Worm (Caenorhabditis elegans): ENCODE data around the gene tebp-2.
A peak's percentile ranks its signal among the peaks of the same experiment; 100 is the strongest.

Gene tebp-2

DNA sequence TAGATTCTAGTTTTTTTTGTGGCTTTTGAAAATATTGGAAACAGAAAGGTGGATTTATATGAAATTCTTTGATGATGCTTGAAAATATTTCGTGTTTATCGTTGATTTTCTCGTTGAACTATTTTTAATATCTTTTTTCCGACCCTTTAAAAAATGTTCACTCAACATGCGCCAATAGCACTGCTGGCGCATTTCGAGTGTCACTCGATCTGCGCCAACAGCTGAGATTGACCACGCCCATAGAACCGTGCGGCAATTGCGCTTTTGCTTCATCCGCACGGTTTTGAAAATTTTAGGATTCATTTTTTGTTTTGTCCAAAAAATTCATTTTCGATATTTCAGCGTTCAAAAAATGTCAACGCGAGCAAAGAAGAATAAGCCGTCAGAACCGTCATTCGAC lies at the start of gene tebp-2:
Gene tebp-2 (plus strand): TSS at position 343 of the 400 bp plus-strand sequence.
- peak; percentile 90 for TF ChIP-seq F49E8.2 (tag; optimal IDR thresholded peaks at IDR 0.05; ENCODE audit: borderline replicate concordance)
- 0 out of 2 replicates have a peak, but pooled peaks have one; percentile 8 for TF ChIP-seq php-3 (GFP tag; IDR thresholded peaks at IDR 0.05)
- peak; percentile 56 for TF ChIP-seq unc-130 (GFP tag; optimal IDR thresholded peaks at IDR 0.05)
- no peak for TF ChIP-seq ceh-32 (tag; optimal IDR thresholded peaks at IDR 0.05; ENCODE audit: poor library complexity)
- no peak for TF ChIP-seq egl-43 (GFP tag; IDR thresholded peaks at IDR 0.05)
- TF ChIP-seq aha-1 (tag): peak; percentile 5
- peak; percentile 66 for TF ChIP-seq lin-38 (GFP tag; IDR thresholded peaks at IDR 0.05)
- TF ChIP-seq ctbp-1 (GFP tag; IDR thresholded peaks at IDR 0.05): no peak
- TF ChIP-seq Y48G9A.11 (GFP tag; IDR thresholded peaks at IDR 0.05): peak; percentile 78
- TF ChIP-seq snpc-1.2 (GFP tag; IDR thresholded peaks at IDR 0.05): peak; percentile 96
- no peak for TF ChIP-seq set-16 (GFP tag; IDR thresholded peaks at IDR 0.05)
- no peak for TF ChIP-seq unc-62 (GFP tag; optimal IDR thresholded peaks at IDR 0.05 in 1 of 2)
- no peak for TF ChIP-seq unc-62 (tag; optimal IDR thresholded peaks at IDR 0.05)
- peak; percentile 39 for TF ChIP-seq mep-1 (tag; optimal IDR thresholded peaks at IDR 0.05)
- TF ChIP-seq mes-2 (tag; optimal IDR thresholded peaks at IDR 0.05; ENCODE audit: poor library complexity, severe bottlenecking): peak; percentile 51
- TF ChIP-seq nhr-11 (tag; optimal IDR thresholded peaks at IDR 0.05): no peak
- no peak for TF ChIP-seq daf-16 (GFP tag; optimal IDR thresholded peaks at IDR 0.05)
- TF ChIP-seq daf-16 (tag; optimal IDR thresholded peaks at IDR 0.05): peak; percentile 7

DNA sequence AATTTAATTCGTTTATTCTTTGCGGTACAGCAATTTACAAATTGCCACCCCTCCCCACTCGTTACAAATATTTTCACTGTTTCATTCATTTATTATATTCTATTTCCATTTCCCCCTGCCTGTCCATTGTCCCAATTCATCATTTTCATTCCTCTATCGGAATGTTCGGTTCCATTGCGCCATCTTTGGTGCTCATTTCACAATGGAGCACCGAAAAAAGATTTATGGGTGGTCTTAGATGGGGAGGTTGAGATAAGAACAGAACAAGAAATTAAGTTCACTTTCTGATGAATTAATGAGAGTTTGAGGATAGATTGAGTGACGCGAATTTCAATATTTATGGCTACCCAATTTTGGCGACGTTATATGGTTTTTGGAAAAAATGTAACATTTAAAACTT lies 49.2 kb upstream of the tebp-2 start:
- TF ChIP-seq nhr-6 (tag; optimal IDR thresholded peaks at IDR 0.05) (no peak), unc-62 (GFP tag; optimal IDR thresholded peaks at IDR 0.05 in 1 of 2) (peak in 1 of 2 experiments; percentile 63), unc-62 (tag; optimal IDR thresholded peaks at IDR 0.05) (no peak)

DNA sequence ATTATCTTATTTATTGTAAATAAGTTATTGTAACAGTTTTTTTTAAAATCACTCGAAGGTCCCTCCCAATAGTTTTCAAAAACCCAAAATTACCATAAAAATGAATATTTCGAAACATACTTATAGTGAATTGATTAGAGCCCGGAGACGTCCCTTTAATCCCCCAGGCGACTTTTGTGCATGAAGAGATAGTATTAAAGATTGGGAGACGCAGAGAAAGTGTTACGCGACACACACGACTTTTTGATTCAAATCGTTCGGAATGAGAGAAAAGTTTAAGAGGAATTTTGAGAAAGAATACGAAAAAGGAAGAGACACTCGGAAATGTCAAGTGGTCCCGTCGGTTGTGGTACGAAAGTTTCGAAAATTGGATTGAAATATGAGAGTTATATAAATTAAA lies 48.3 kb upstream of the tebp-2 start:
- TF ChIP-seq skn-1 (tag; optimal IDR thresholded peaks at IDR 0.05): no peak
- no peak for TF ChIP-seq ZK337.2 (GFP tag; IDR thresholded peaks at IDR 0.05)
- TF ChIP-seq zip-11 (GFP tag; IDR thresholded peaks at IDR 0.05): no peak
- TF ChIP-seq hlh-30 (tag; optimal IDR thresholded peaks at IDR 0.05; ENCODE audit: insufficient read depth): no peak
- no peak for TF ChIP-seq ceh-20 (GFP tag; IDR thresholded peaks at IDR 0.05)
- no peak for TF ChIP-seq mep-1 (tag; optimal IDR thresholded peaks at IDR 0.05)
- TF ChIP-seq nhr-77 (tag; optimal IDR thresholded peaks at IDR 0.05): no peak
- TF ChIP-seq ceh-32 (tag; optimal IDR thresholded peaks at IDR 0.05; ENCODE audit: poor library complexity): no peak

DNA sequence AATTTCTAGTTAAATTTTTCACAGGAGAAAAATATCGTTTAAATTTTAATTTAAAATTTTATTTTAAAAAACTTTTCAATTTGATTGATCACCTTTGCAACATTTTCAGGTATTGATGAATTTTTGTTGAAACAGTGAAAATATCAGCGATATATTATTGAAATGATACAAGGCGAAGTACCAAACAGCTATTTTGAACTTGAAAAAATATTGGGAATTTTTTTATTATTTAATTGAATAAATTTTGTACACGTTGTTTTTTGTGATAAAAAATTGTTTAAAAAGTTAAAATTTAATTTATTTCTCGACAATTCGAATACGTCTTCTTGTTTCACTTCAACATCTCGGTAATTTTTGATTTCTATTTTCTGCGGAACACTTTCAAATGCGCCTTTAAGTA lies 47.7 kb upstream of the tebp-2 start, which contains the start of gene B0273.1:
Gene B0273.1 (plus strand): TSS at position 301 of the 400 bp plus-strand sequence.
- TF ChIP-seq fos-1 (tag; optimal IDR thresholded peaks at IDR 0.05) (no peak), jun-1 (tag; optimal IDR thresholded peaks at IDR 0.05) (no peak), mes-2 (tag; optimal IDR thresholded peaks at IDR 0.05; ENCODE audit: poor library complexity, severe bottlenecking) (no peak), ama-1 (optimal IDR thresholded peaks at IDR 0.05) (no peak), lin-38 (GFP tag; IDR thresholded peaks at IDR 0.05) (no peak), sdz-12 (GFP tag; optimal IDR thresholded peaks at IDR 0.05) (no peak), zfp-3 (GFP tag; conservative IDR thresholded peaks at IDR 0.05) (no peak), ceh-20 (GFP tag; IDR thresholded peaks at IDR 0.05) (no peak), tag-97 (GFP tag; IDR thresholded peaks at IDR 0.05) (no peak), nhr-11 (tag; optimal IDR thresholded peaks at IDR 0.05) (no peak), nhr-76 (tag; optimal IDR thresholded peaks at IDR 0.05) (no peak), arid-1 (GFP tag; conservative IDR thresholded peaks at IDR 0.05) (no peak), snpc-1.2 (GFP tag; IDR thresholded peaks at IDR 0.05) (no peak), pha-4 (GFP tag; IDR thresholded peaks at IDR 0.05) (no peak), pha-4 (tag; optimal IDR thresholded peaks at IDR 0.05) (no peak), unc-62 (GFP tag; optimal IDR thresholded peaks at IDR 0.05 in 1 of 2) (no peak), unc-62 (tag; optimal IDR thresholded peaks at IDR 0.05) (no peak), spr-3 (GFP tag; optimal IDR thresholded peaks at IDR 0.05) (no peak), egl-27 (tag; optimal IDR thresholded peaks at IDR 0.05) (no peak), zip-11 (GFP tag; IDR thresholded peaks at IDR 0.05) (no peak), hlh-11 (tag; optimal IDR thresholded peaks at IDR 0.05) (no peak)
